Fruit fly (Drosophila melanogaster): ENCODE results near the gene CG9368.

The CG9368 gene

DNA sequence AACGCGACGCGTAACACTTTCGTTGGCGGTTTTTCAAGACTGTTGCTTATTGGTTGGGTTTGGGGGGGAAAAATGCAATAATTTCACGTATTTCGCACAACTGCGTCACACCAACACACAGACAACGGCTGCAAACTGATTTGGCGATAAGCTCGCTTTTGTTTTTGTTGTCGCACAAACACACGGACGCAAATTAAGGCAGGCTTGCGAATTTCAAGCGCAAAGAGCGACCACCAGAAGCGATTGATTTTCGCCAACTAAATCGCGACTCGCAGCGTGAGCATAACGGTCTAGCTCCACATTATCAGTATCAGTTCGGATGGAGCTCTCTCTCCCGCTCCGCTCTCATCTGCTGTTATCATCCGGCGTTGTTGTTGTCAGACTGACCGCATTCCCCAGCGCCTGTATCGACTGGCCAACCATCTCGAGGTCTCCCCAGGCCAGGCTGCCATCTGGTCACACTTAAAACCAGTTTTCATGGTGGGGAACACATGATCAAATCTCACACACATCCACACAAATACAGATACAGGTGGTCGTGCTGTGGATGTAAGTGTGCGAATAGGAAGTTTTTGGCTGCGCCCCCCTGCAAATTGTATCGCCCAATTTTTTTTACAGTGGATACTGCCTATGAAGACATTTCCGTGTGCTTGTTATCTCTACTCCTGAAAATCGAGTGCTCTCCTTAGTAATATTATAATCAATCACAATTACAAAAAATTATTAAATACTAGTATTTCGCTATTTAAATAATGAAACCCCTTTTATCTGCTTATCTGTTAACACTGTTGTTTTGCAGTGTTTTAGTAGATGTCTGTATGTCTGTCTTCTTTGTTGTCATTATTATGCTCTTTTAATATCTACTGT lies 31.6 kb downstream of the CG9368 start (continued):
- TF ChIP-seq Blimp-1 (GFP tag; optimal IDR thresholded peaks at IDR 0.05) (peak; percentile 11), CG42726 (GFP tag; IDR thresholded peaks at IDR 0.05; ENCODE audit: partially characterized antibody) (no peak), B-H2 (GFP tag; optimal IDR thresholded peaks at IDR 0.05) (peak; percentile 40), CG7987 (GFP tag; optimal IDR thresholded peaks at IDR 0.05) (peak; percentile 10), crol (GFP tag; IDR thresholded peaks at IDR 0.05) (0 out of 2 replicates have a peak, but pooled peaks have one; percentile 37), HLHmδ (GFP tag; optimal IDR thresholded peaks at IDR 0.05) (no peak), slou (GFP tag; optimal IDR thresholded peaks at IDR 0.05) (no peak), Dbx (GFP tag; IDR thresholded peaks at IDR 0.05) (peak; percentile 74; the same call in 2 of the 3 replicates), slp2 (GFP tag; optimal IDR thresholded peaks at IDR 0.05) (no peak), ttk (GFP tag; IDR thresholded peaks at IDR 0.05) (peak; percentile 63), pnt (GFP tag; optimal IDR thresholded peaks at IDR 0.05) (no peak), H2.0 (GFP tag; IDR thresholded peaks at IDR 0.05) (peak; percentile 22; the same call in 1 of the 2 replicates), Dip2 (GFP tag; IDR thresholded peaks at IDR 0.05) (no peak), abd-A (tag; optimal IDR thresholded peaks at IDR 0.05) (no peak), zen (tag; optimal IDR thresholded peaks at IDR 0.05) (no peak), fd102C (GFP tag; optimal IDR thresholded peaks at IDR 0.05) (no peak), grn (GFP tag; optimal IDR thresholded peaks at IDR 0.05) (no peak), CG6813 (GFP tag; optimal IDR thresholded peaks at IDR 0.05) (peak; percentile 39), CG12071 (GFP tag; optimal IDR thresholded peaks at IDR 0.05) (no peak), GATAe (GFP tag; conservative IDR thresholded peaks at IDR 0.05) (peak; percentile 41), CG11085 (GFP tag; IDR thresholded peaks at IDR 0.05) (peak; percentile 56; the same call in 1 of the 2 replicates), D19B (GFP tag; optimal IDR thresholded peaks at IDR 0.05) (peak; percentile 36), CG8765 (GFP tag; IDR thresholded peaks at IDR 0.05) (no peak), fu2 (GFP tag; optimal IDR thresholded peaks at IDR 0.05) (peak; percentile 14), bsh (GFP tag; optimal IDR thresholded peaks at IDR 0.05) (peak in 1 of 2 experiments; percentile 16), eyg (GFP tag; optimal IDR thresholded peaks at IDR 0.05) (no peak), CG15479 (GFP tag; optimal IDR thresholded peaks at IDR 0.05) (no peak), Atf3 (GFP tag; optimal IDR thresholded peaks at IDR 0.05) (no peak), gsb-n (tag; optimal IDR thresholded peaks at IDR 0.05) (no peak), unpg (GFP tag; optimal IDR thresholded peaks at IDR 0.05) (peak; percentile 21), Mad (GFP tag; optimal IDR thresholded peaks at IDR 0.05) (peak; percentile 9), Dip3 (GFP tag; optimal IDR thresholded peaks at IDR 0.05) (peak; percentile 57), Rx (GFP tag; IDR thresholded peaks at IDR 0.05) (no peak), twi (tag; optimal IDR thresholded peaks at IDR 0.05) (no peak), crc (GFP tag; optimal IDR thresholded peaks at IDR 0.05) (no peak), pho (GFP tag; optimal IDR thresholded peaks at IDR 0.05) (peak; percentile 66), Max (GFP tag; optimal IDR thresholded peaks at IDR 0.05) (peak; percentile 32), Myb (GFP tag; optimal IDR thresholded peaks at IDR 0.05) (peak; percentile 4), cg (GFP tag; optimal IDR thresholded peaks at IDR 0.05) (peak; percentile 91), dan (GFP tag; IDR thresholded peaks at IDR 0.05) (no peak), ranshi (GFP tag; IDR thresholded peaks at IDR 0.05) (no peak; the same call in 1 of the 2 replicates), dpn (GFP tag; optimal IDR thresholded peaks at IDR 0.05) (peak in 1 of 2 experiments; percentile 72), CG9437 (GFP tag; optimal IDR thresholded peaks at IDR 0.05) (no peak), Sox102F (GFP tag; optimal IDR thresholded peaks at IDR 0.05) (peak; percentile 56), Dll (GFP tag; IDR thresholded peaks at IDR 0.05; ENCODE audit: partially characterized antibody) (no peak; the same call in 3 of the 4 replicates), CG8359 (GFP tag; optimal IDR thresholded peaks at IDR 0.05; ENCODE audit: borderline replicate concordance) (no peak), tin (GFP tag; optimal IDR thresholded peaks at IDR 0.05) (peak; percentile 49), Vsx1 (GFP tag; optimal IDR thresholded peaks at IDR 0.05) (peak; percentile 3)
